Worm (Caenorhabditis elegans) whole organism, midembryonic: ENCODE results near the gene hse-5.

Source experiments
- ref-1 ChIP-seq: fragments of 200-800 bp; sonication (Bioruptor generic); conservative IDR thresholded peaks from 2 replicates; pipeline ENCODE4 v1.3.6; 2022; ENCODE audit warnings: missing genetic modification reagents, missing genetic modification characterization, missing compliant biosample characterization
- tab-1 ChIP-seq: fragments of 200-800 bp; sonication (Bioruptor generic); IDR thresholded peaks from 2 replicates; pipeline ENCODE4 v1.3.6; 2022; ENCODE audit warnings: missing genetic modification characterization, missing compliant biosample characterization

DNA sequence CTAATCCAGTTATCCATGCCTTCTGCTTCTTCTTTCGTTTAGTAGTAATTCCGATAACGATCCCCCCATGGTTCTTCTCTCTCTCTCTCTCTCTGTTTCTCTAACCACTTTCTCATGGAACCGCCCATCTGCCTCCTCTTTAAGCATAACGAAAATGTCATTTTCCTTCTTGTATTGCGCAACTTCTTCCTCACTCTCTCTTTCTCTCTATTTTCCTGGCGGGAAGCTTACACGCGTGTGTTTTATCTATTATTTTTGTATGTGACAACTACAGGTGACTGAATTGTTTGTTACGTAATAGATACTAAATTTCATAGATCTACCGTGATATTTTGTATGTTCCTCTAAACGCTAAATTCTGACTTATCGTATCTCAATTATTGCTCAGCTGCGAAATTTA lies 45.3 kb downstream of the hse-5 start:
- TF ChIP-seq ref-1 (GFP tag; lab: Robert Waterston, UW): no peak
- TF ChIP-seq tab-1 (GFP tag; lab: Robert Waterston, UW): no peak
